Fruit fly (Drosophila melanogaster): Measurements from ENCODE around the gene CG5177.

The CG5177 gene

dm6 chr2L:7396962-7397361 lies 8.1 kb upstream of the CG5177 start (continued):
- TF ChIP-seq CG18011 (GFP tag; optimal IDR thresholded peaks at IDR 0.05): peak; percentile 22
- TF ChIP-seq CG18476 (GFP tag; optimal IDR thresholded peaks at IDR 0.05): peak; percentile 1
- TF ChIP-seq disco-r (GFP tag; optimal IDR thresholded peaks at IDR 0.05): no peak
- TF ChIP-seq cad (GFP tag; optimal IDR thresholded peaks at IDR 0.05): no peak
- no peak for TF ChIP-seq dan (GFP tag; IDR thresholded peaks at IDR 0.05)
- peak; percentile 64 for TF ChIP-seq CG10209 (GFP tag; optimal IDR thresholded peaks at IDR 0.05)
- TF ChIP-seq vnd (GFP tag; IDR thresholded peaks at IDR 0.05; ENCODE audit: partially characterized antibody): no peak
- peak; percentile 63 for TF ChIP-seq ems (GFP tag; optimal IDR thresholded peaks at IDR 0.05)
- peak; percentile 40 for TF ChIP-seq CG13894 (tag; optimal IDR thresholded peaks at IDR 0.05)
- peak; percentile 33 for TF ChIP-seq CG6683 (GFP tag; optimal IDR thresholded peaks at IDR 0.05)
- no peak for TF ChIP-seq HLHmδ (GFP tag; optimal IDR thresholded peaks at IDR 0.05)
- TF ChIP-seq Dip2 (GFP tag; IDR thresholded peaks at IDR 0.05): no peak
- no peak for TF ChIP-seq Lim3 (GFP tag; IDR thresholded peaks at IDR 0.05)
- no peak for TF ChIP-seq CG2116 (GFP tag; optimal IDR thresholded peaks at IDR 0.05)
- no peak for TF ChIP-seq CG3163 (GFP tag; optimal IDR thresholded peaks at IDR 0.05)
- peak; percentile 66; the same call in 1 of the 2 replicates for TF ChIP-seq Doc2 (GFP tag; IDR thresholded peaks at IDR 0.05)
- no peak for TF ChIP-seq CG14965 (GFP tag; optimal IDR thresholded peaks at IDR 0.05; ENCODE audit: borderline replicate concordance)
- no peak for TF ChIP-seq HmgD (GFP tag; optimal IDR thresholded peaks at IDR 0.05)
- peak; percentile 3 for TF ChIP-seq CG11723 (GFP tag; optimal IDR thresholded peaks at IDR 0.05)
- TF ChIP-seq slp2 (GFP tag; optimal IDR thresholded peaks at IDR 0.05): peak; percentile 19
- peak; percentile 57; the same call in 1 of the 3 replicates for TF ChIP-seq ken (GFP tag; IDR thresholded peaks at IDR 0.05)
- no peak for TF ChIP-seq dm (GFP tag; optimal IDR thresholded peaks at IDR 0.05)
- peak in 1 of 2 experiments; percentile 77 for TF ChIP-seq bsh (GFP tag; optimal IDR thresholded peaks at IDR 0.05)
- no peak for TF ChIP-seq CG15479 (GFP tag; optimal IDR thresholded peaks at IDR 0.05)
- TF ChIP-seq CG2889 (GFP tag; IDR thresholded peaks at IDR 0.05): no peak
- no peak for TF ChIP-seq crp (GFP tag; optimal IDR thresholded peaks at IDR 0.05)
- peak; percentile 52 to 72 for TF ChIP-seq Pdp1 (GFP tag; optimal IDR thresholded peaks at IDR 0.05)
- TF ChIP-seq phol (tag; optimal IDR thresholded peaks at IDR 0.05): peak; percentile 53
- TF ChIP-seq CG17328 (GFP tag; IDR thresholded peaks at IDR 0.05): no peak; the same call in 1 of the 2 replicates
- peak; percentile 46 for TF ChIP-seq NfI (GFP tag; optimal IDR thresholded peaks at IDR 0.05)
- TF ChIP-seq Atf6 (GFP tag; IDR thresholded peaks at IDR 0.05): peak; percentile 71; the same call in 1 of the 2 replicates
- TF ChIP-seq CG13296 (GFP tag; optimal IDR thresholded peaks at IDR 0.05): peak; percentile 59
- TF ChIP-seq CG6254 (GFP tag; optimal IDR thresholded peaks at IDR 0.05): peak; percentile 38
- TF ChIP-seq Neu2 (GFP tag; optimal IDR thresholded peaks at IDR 0.05; ENCODE audit: borderline replicate concordance): no peak
- peak; percentile 67 for TF ChIP-seq CG7556 (GFP tag; optimal IDR thresholded peaks at IDR 0.05)
- no peak for TF ChIP-seq CG7928 (GFP tag; optimal IDR thresholded peaks at IDR 0.05)
- no peak for TF ChIP-seq pzg (GFP tag; optimal IDR thresholded peaks at IDR 0.05)
- TF ChIP-seq zfh2 (GFP tag; optimal IDR thresholded peaks at IDR 0.05): peak; percentile 26
- TF ChIP-seq ash1 (GFP tag; optimal IDR thresholded peaks at IDR 0.05): no peak
- TF ChIP-seq CG4707 (GFP tag; optimal IDR thresholded peaks at IDR 0.05): no peak
- TF ChIP-seq CG16779 (GFP tag; IDR thresholded peaks at IDR 0.05): no peak
- TF ChIP-seq Aef1 (GFP tag; IDR thresholded peaks at IDR 0.05): peak; percentile 57; the same call in 2 of the 3 replicates
- no peak for TF ChIP-seq Hey (tag; optimal IDR thresholded peaks at IDR 0.05)
- TF ChIP-seq CG17359 (tag; optimal IDR thresholded peaks at IDR 0.05): peak; percentile 68
- TF ChIP-seq CG10654 (GFP tag; optimal IDR thresholded peaks at IDR 0.05): peak; percentile 41
- peak; percentile 27 for TF ChIP-seq pho (GFP tag; optimal IDR thresholded peaks at IDR 0.05)
- TF ChIP-seq CG2875 (GFP tag; optimal IDR thresholded peaks at IDR 0.05): peak; percentile 42
- peak; percentile 85 for TF ChIP-seq Ptx1 (GFP tag; IDR thresholded peaks at IDR 0.05)
- TF ChIP-seq CG9437 (GFP tag; optimal IDR thresholded peaks at IDR 0.05): peak; percentile 56
- TF ChIP-seq luna (GFP tag; optimal IDR thresholded peaks at IDR 0.05): no peak
- TF ChIP-seq yki (optimal IDR thresholded peaks at IDR 0.05): no peak

Measured in whole organism, embryonic.